Worm (Caenorhabditis elegans): ENCODE measurements around the gene unc-76.
"Not testable (repeated sequence)": the region's sequence is repeated elsewhere in the genome, so short reads cannot be mapped to it uniquely, and the experiment has no call there.

unc-76 gene

DNA sequence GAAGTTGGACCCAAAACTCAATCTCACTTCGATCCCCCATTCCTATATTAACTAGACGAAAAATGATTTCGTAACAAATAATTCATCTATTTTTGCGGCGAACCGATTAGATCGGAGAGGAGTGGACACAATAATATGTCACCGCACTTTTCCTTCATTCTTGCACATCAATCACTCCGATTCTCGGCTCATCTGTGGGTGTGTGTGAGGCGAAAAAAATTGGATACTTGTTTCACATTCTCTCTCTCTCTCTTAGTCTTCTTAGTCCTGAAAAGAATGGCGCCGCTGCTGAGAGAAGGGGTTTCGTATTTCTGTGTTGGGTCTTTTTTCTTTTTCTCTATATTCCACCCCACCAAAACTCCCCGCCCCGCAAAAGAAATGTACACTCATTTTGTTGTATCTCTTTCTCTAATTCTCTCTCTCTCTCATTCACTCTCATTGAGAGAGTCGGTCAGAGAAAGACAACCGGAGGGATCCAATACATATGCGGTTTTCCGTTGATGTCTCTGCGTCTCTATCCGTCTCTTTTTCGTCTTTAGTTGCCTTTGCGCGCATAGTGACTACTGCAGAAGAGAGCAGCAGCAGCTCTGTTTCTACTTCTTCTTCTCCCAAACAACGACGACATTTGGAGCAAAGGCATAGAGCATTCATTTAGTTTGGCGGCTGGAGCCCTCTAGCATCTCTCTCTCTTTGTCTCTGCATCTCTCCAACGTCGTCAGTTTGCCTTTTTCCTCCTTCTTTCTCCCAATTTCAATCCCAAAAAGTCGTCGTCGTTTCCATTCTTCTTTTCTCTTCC, at the start of gene unc-76:
Gene unc-76 (plus strand): TSS at position 746 of the 796 bp plus-strand sequence.
- TF ChIP-seq tab-1 (GFP tag; IDR thresholded peaks at IDR 0.05) (no peak), cog-1 (tag; optimal IDR thresholded peaks at IDR 0.05) (peak; percentile 87), T22C8.4 (GFP tag; IDR thresholded peaks at IDR 0.05) (no peak), med-1 (GFP tag; optimal IDR thresholded peaks at IDR 0.05; ENCODE audit: insufficient read depth) (no peak), flt-1 (GFP tag; IDR thresholded peaks at IDR 0.05) (0 out of 2 replicates have a peak, but pooled peaks have one; percentile 11)

ce11 chrV:15023544-15023943, 48.0 kb upstream of the unc-76 start, which contains the start of gene F14H8.4:
TSS of gene F14H8.4 (plus strand) at chrV:15023844.
- TF ChIP-seq klf-2 (GFP tag; conservative IDR thresholded peaks at IDR 0.05): no peak

ce11 chrV:15028896-15029519, 42.6 kb upstream of the unc-76 start, which contains the start of gene F14H8.8:
TSS of gene F14H8.8 (plus strand) at chrV:15029469.
- TF ChIP-seq T22C8.4 (GFP tag; IDR thresholded peaks at IDR 0.05) (no peak), ref-1 (GFP tag; conservative IDR thresholded peaks at IDR 0.05) (no peak), klf-2 (GFP tag; conservative IDR thresholded peaks at IDR 0.05) (no peak), tab-1 (GFP tag; IDR thresholded peaks at IDR 0.05) (no peak), med-1 (GFP tag; optimal IDR thresholded peaks at IDR 0.05; ENCODE audit: insufficient read depth) (no peak), cog-1 (tag; optimal IDR thresholded peaks at IDR 0.05) (no peak)

ce11 chrV:15031373-15031772, 40.2 kb upstream of the unc-76 start, which contains the start of gene cng-1:
TSS of gene cng-1 (minus strand) at chrV:15031473.
- not testable (repeated sequence) for TF ChIP-seq T22C8.4 (GFP tag; IDR thresholded peaks at IDR 0.05); ztf-29 (GFP tag; IDR thresholded peaks at IDR 0.05); cog-1 (tag; optimal IDR thresholded peaks at IDR 0.05)

DNA sequence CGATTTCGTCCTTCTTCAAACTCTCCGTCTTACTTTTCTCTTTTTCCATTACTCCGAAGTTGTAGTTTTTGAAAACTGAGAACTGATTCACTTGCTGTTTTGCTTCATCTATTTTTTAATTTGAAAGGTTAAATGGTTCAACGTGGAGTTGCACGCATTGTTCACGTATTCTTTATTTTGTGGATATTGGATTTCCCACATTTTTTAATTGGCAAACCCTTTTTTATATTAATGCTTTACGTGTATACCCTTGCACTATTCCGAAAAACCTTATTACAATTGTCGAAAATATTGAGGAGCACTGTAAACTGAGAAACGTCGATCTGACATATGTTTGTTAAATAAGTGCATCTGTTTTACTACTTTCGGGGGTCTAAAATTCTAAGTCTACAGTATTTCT, 34.8 kb upstream of the unc-76 start, which contains the start of gene melo-3:
Gene melo-3 (minus strand): TSS at position 101 of the 400 bp plus-strand sequence.
- not testable (repeated sequence) for TF ChIP-seq cog-1 (tag; optimal IDR thresholded peaks at IDR 0.05); klf-2 (GFP tag; conservative IDR thresholded peaks at IDR 0.05); ztf-29 (GFP tag; IDR thresholded peaks at IDR 0.05)

DNA sequence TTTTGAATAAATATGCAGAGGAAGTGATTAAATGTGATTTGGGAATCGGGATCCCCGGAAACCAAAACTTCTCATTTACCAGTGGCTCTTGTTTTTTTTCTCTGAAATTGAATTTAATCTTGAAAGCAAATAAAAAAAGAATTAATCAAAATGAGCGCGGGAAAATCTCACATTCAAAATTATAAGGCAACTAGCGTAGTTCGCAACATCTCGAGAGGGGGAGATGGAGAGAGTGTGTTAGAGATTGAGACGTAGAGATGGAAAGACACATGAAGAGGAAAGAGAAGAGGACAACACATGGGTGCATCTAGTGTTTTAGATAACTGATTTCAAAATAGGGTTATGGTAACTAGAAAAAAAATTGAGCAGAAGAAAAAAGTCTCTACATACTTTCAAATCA, 23.5 kb upstream of the unc-76 start, which contains the start of gene sdc-3:
Gene sdc-3 (minus strand): TSS at position 101 of the 400 bp plus-strand sequence.
- no peak for TF ChIP-seq ztf-23 (GFP tag; IDR thresholded peaks at IDR 0.05)
- TF ChIP-seq tab-1 (GFP tag; IDR thresholded peaks at IDR 0.05): no peak
- TF ChIP-seq med-1 (GFP tag; optimal IDR thresholded peaks at IDR 0.05; ENCODE audit: insufficient read depth): no peak
- TF ChIP-seq T22C8.4 (GFP tag; IDR thresholded peaks at IDR 0.05): no peak
- no peak for TF ChIP-seq flt-1 (GFP tag; IDR thresholded peaks at IDR 0.05)
- TF ChIP-seq klf-2 (GFP tag; conservative IDR thresholded peaks at IDR 0.05): no peak
- TF ChIP-seq ztf-29 (GFP tag; IDR thresholded peaks at IDR 0.05): no peak
- no peak for TF ChIP-seq ref-1 (GFP tag; conservative IDR thresholded peaks at IDR 0.05)
- TF ChIP-seq cog-1 (tag; optimal IDR thresholded peaks at IDR 0.05): no peak

- TF ChIP-seq tab-1 (GFP tag; IDR thresholded peaks at IDR 0.05): no peak
- TF ChIP-seq ref-1 (GFP tag; conservative IDR thresholded peaks at IDR 0.05): no peak
- TF ChIP-seq klf-2 (GFP tag; conservative IDR thresholded peaks at IDR 0.05): no peak
- TF ChIP-seq T22C8.4 (GFP tag; IDR thresholded peaks at IDR 0.05): no peak
- no peak for TF ChIP-seq ztf-29 (GFP tag; IDR thresholded peaks at IDR 0.05)
- no peak for TF ChIP-seq med-1 (GFP tag; optimal IDR thresholded peaks at IDR 0.05; ENCODE audit: insufficient read depth)
- TF ChIP-seq flt-1 (GFP tag; IDR thresholded peaks at IDR 0.05): no peak
- TF ChIP-seq ztf-23 (GFP tag; IDR thresholded peaks at IDR 0.05): no peak
- no peak for TF ChIP-seq cog-1 (tag; optimal IDR thresholded peaks at IDR 0.05)
Measured at ce11 chrV:15051720-15052119, 19.8 kb upstream of the unc-76 start.

- TF ChIP-seq ref-1 (GFP tag; conservative IDR thresholded peaks at IDR 0.05): no peak
- no peak for TF ChIP-seq T22C8.4 (GFP tag; IDR thresholded peaks at IDR 0.05)
- TF ChIP-seq klf-2 (GFP tag; conservative IDR thresholded peaks at IDR 0.05): no peak
- no peak for TF ChIP-seq flt-1 (GFP tag; IDR thresholded peaks at IDR 0.05)
- no peak for TF ChIP-seq ztf-23 (GFP tag; IDR thresholded peaks at IDR 0.05)
- no peak for TF ChIP-seq med-1 (GFP tag; optimal IDR thresholded peaks at IDR 0.05; ENCODE audit: insufficient read depth)
- TF ChIP-seq ztf-29 (GFP tag; IDR thresholded peaks at IDR 0.05): no peak
- no peak for TF ChIP-seq cog-1 (tag; optimal IDR thresholded peaks at IDR 0.05)
- TF ChIP-seq tab-1 (GFP tag; IDR thresholded peaks at IDR 0.05): no peak
Measured at ce11 chrV:15052368-15052767, 19.2 kb upstream of the unc-76 start, which contains the start of the genes fbxa-82 and C25D7.5. TSS of gene fbxa-82 (minus strand) at chrV:15052530. TSS of gene C25D7.5 (plus strand) at chrV:15052650.

- no peak for TF ChIP-seq flt-1 (GFP tag; IDR thresholded peaks at IDR 0.05)
- no peak for TF ChIP-seq ztf-23 (GFP tag; IDR thresholded peaks at IDR 0.05)
- TF ChIP-seq klf-2 (GFP tag; conservative IDR thresholded peaks at IDR 0.05): no peak
- TF ChIP-seq ref-1 (GFP tag; conservative IDR thresholded peaks at IDR 0.05): no peak
- no peak for TF ChIP-seq cog-1 (tag; optimal IDR thresholded peaks at IDR 0.05)
- no peak for TF ChIP-seq ztf-29 (GFP tag; IDR thresholded peaks at IDR 0.05)
- no peak for TF ChIP-seq med-1 (GFP tag; optimal IDR thresholded peaks at IDR 0.05; ENCODE audit: insufficient read depth)
Measured at ce11 chrV:15054733-15055132, 16.8 kb upstream of the unc-76 start.

DNA sequence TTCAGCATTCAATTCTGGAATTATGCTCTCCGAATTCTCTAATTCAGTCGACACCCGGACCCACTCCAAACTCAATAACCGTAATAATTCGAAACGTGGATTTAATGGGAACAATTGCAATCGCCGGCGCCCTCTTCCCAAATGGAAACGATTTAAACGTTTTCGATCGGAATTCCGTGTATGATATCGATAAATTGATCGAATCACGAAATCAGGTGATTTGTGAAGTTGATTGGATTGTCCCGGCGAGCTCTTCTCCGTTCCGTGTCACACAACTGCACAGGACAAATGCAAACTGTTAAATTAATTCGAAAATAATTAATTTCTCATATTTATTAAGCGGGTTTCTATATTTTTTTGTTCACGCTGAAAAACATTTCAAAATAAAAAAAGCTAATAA, 15.7 kb upstream of the unc-76 start, which contains the start of gene C25D7.16:
Gene C25D7.16 (plus strand): TSS at position 301 of the 400 bp plus-strand sequence.
- TF ChIP-seq klf-2 (GFP tag; conservative IDR thresholded peaks at IDR 0.05) (no peak), tab-1 (GFP tag; IDR thresholded peaks at IDR 0.05) (no peak), med-1 (GFP tag; optimal IDR thresholded peaks at IDR 0.05; ENCODE audit: insufficient read depth) (no peak), ref-1 (GFP tag; conservative IDR thresholded peaks at IDR 0.05) (no peak), ztf-23 (GFP tag; IDR thresholded peaks at IDR 0.05) (no peak), ztf-29 (GFP tag; IDR thresholded peaks at IDR 0.05) (no peak)

Measured in whole organism, midembryonic.